Worm (Caenorhabditis elegans): ENCODE results near the gene C47E12.13.

DNA sequence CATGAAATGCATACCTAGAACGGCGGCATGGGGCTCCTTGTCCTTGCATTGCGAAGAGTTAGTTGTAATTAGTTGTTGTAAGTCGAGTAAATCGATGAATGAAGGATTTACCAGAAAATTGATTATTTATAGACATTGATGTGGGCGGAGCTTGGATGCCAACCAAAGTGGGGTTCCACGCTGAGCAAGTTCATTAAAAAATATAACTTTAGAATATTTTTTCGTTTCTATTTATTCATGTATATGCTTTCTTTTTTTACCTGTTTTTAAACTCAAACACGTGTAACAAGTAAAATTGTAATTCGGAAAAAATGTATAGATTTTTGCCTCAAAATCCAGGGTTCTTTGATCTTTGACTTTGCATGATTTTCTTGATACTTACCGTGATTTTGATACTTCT is 20.9 kb upstream of the C47E12.13 start, which contains the start of gene gipc-2:
- no peak for TF ChIP-seq him-1 (tag; optimal IDR thresholded peaks at IDR 0.05)
- no peak for TF ChIP-seq dao-5 (tag; optimal IDR thresholded peaks at IDR 0.05)
- TF ChIP-seq W03F9.2 (tag; optimal IDR thresholded peaks at IDR 0.05) = no peak
